Worm (Caenorhabditis elegans) whole organism, early embryonic: ENCODE measurements around the gene fbxa-108.

Experiments
- F13C5.2 ChIP-seq: sonication (generic microtip); optimal IDR thresholded peaks from 2 replicates; lab custom pipeline; 2017; ENCODE audit warnings: mild to moderate bottlenecking, missing genetic modification characterization, inconsistent platforms, missing compliant biosample characterization
- ama-1 ChIP-seq: fragments of 150-350 bp; optimal IDR thresholded peaks from 2 replicates; lab custom pipeline; 2014
- ceh-13 ChIP-seq: fragments of 200-800 bp; sonication (Bioruptor generic); optimal IDR thresholded peaks from 2 replicates; lab custom pipeline; 2018; ENCODE audit warnings: mild to moderate bottlenecking, missing genetic modification characterization, missing compliant biosample characterization
- ets-7 ChIP-seq: sonication (generic microtip); optimal IDR thresholded peaks from 2 replicates; lab custom pipeline; 2016; ENCODE audit warnings: missing genotype, missing genetic modification characterization, missing compliant biosample characterization
- flt-1 ChIP-seq: fragments of 200-800 bp; sonication (Bioruptor generic); IDR thresholded peaks from 2 replicates; pipeline ENCODE4 v1.3.6; 2022; ENCODE audit warnings: missing genetic modification characterization, missing compliant biosample characterization
- hmbx-1 ChIP-seq: sonication (generic microtip); optimal IDR thresholded peaks from 2 replicates; lab custom pipeline; 2016; ENCODE audit warnings: mild to moderate bottlenecking, missing genetic modification characterization, missing compliant biosample characterization
- hmg-4 ChIP-seq: fragments of 200-800 bp; sonication (Bioruptor generic); optimal IDR thresholded peaks from 2 replicates; lab custom pipeline; 2018; ENCODE audit warnings: mild to moderate bottlenecking, missing genetic modification characterization, missing compliant biosample characterization
- pes-1 ChIP-seq: fragments of 200-800 bp; sonication (Bioruptor generic); IDR thresholded peaks from 2 replicates; pipeline ENCODE4 v1.3.6; 2022; ENCODE audit warnings: missing genetic modification reagents, missing genetic modification characterization, missing compliant biosample characterization
- scrt-1 ChIP-seq: fragments of 200-800 bp; sonication (Bioruptor generic); IDR thresholded peaks from 2 replicates; pipeline ENCODE4 v1.3.6; 2022; ENCODE audit warnings: missing genetic modification characterization, missing compliant biosample characterization
- sea-1 ChIP-seq: fragments of 200-800 bp; sonication (Bioruptor generic); conservative IDR thresholded peaks from 2 replicates; pipeline ENCODE4 v1.3.6; 2022; ENCODE audit warnings: missing genetic modification characterization, missing compliant biosample characterization
- tbx-11 ChIP-seq: fragments of 200-800 bp; sonication (Bioruptor generic); IDR thresholded peaks from 2 replicates; pipeline ENCODE4 v1.3.6; 2022; ENCODE audit warnings: missing genetic modification characterization, missing compliant biosample characterization
- tbx-37 ChIP-seq: fragments of 200-800 bp; sonication (Bioruptor generic); conservative IDR thresholded peaks from 2 replicates; pipeline ENCODE4 v1.3.6; 2022; ENCODE audit warnings: missing genetic modification reagents, missing genetic modification characterization, missing compliant biosample characterization

DNA sequence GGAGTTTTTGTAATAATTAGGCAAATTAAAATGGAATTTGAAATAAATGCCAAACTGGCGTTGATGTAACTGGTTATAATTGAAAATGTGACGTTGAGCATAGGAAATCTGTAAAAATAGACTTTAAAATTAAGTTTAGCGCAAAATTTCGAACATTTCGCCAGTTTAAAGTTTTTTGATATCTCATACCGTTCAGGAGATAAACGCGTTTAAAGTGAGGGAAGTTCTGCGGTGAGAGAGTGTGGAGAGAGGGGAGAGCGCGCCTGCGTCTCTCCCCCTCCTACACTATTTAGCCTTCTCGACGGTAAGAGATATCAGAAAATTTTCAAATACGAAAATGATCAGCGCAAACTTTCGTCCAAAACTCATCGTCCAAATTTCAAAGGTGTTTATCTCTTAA, 17.4 kb upstream of the fbxa-108 start, which contains the start of gene str-92:
- no peak for TF ChIP-seq hmbx-1 (tag; lab: Kevin White, UChicago)
- TF ChIP-seq flt-1 (GFP tag; lab: Robert Waterston, UW): no peak
- TF ChIP-seq tbx-11 (GFP tag; lab: Robert Waterston, UW): no peak
- TF ChIP-seq F13C5.2 (tag; lab: Kevin White, UChicago): no peak
- no peak for TF ChIP-seq ama-1
- no peak for TF ChIP-seq ceh-13 (GFP tag; lab: Kevin White, UChicago)
- TF ChIP-seq scrt-1 (GFP tag; lab: Robert Waterston, UW): no peak
- TF ChIP-seq hmg-4 (GFP tag; lab: Kevin White, UChicago): no peak
- no peak for TF ChIP-seq ets-7 (tag; lab: Kevin White, UChicago)
- TF ChIP-seq tbx-37 (GFP tag; lab: Robert Waterston, UW): no peak
- no peak for TF ChIP-seq sea-1 (GFP tag; lab: Robert Waterston, UW)
- no peak for TF ChIP-seq pes-1
